Worm (Caenorhabditis elegans): Measurements from ENCODE around the gene grl-22.
A peak's percentile ranks its signal among the peaks of the same experiment; 100 is the strongest.

Gene grl-22

ce11 chrIII:5405628-5406084, 8.2 kb downstream of the grl-22 start, which contains the start of the genes W03A5.2 and Y32H12A.8:
Gene W03A5.2, plus strand, starts transcription at chrIII:5406034.
Gene Y32H12A.8, minus strand, starts transcription at chrIII:5406037.
- TF ChIP-seq skn-1 (tag; optimal IDR thresholded peaks at IDR 0.05): peak; percentile 28
- TF ChIP-seq nhr-19 (GFP tag; conservative IDR thresholded peaks at IDR 0.05): no peak
- no peak for TF ChIP-seq elt-2 (tag; optimal IDR thresholded peaks at IDR 0.05)
- TF ChIP-seq fkh-10 (GFP tag; optimal IDR thresholded peaks at IDR 0.05): no peak
- TF ChIP-seq hpl-2 (GFP tag; optimal IDR thresholded peaks at IDR 0.05): no peak
- no peak for TF ChIP-seq tbx-2 (tag; optimal IDR thresholded peaks at IDR 0.05)
- TF ChIP-seq ceh-88 (GFP tag; IDR thresholded peaks at IDR 0.05): no peak
- no peak for TF ChIP-seq lir-3 (tag; optimal IDR thresholded peaks at IDR 0.05; ENCODE audit: poor library complexity)
- TF ChIP-seq egl-27 (tag; optimal IDR thresholded peaks at IDR 0.05): no peak
- no peak for TF ChIP-seq unc-86 (tag; optimal IDR thresholded peaks at IDR 0.05)
- TF ChIP-seq hlh-17 (GFP tag; optimal IDR thresholded peaks at IDR 0.05; ENCODE audit: borderline replicate concordance): no peak
- no peak for TF ChIP-seq hlh-4 (tag; optimal IDR thresholded peaks at IDR 0.05)
- TF ChIP-seq aha-1 (tag; optimal IDR thresholded peaks at IDR 0.05): no peak
- TF ChIP-seq mdl-1 (tag; optimal IDR thresholded peaks at IDR 0.05): peak in 1 of 2 experiments; percentile 41
- no peak for TF ChIP-seq alr-1 (tag; optimal IDR thresholded peaks at IDR 0.05; ENCODE audit: borderline replicate concordance)
- TF ChIP-seq zag-1 (tag; optimal IDR thresholded peaks at IDR 0.05): no peak
- TF ChIP-seq ces-1 (GFP tag; optimal IDR thresholded peaks at IDR 0.05): no peak
- TF ChIP-seq fos-1 (tag; optimal IDR thresholded peaks at IDR 0.05): no peak
- TF ChIP-seq efl-1 (optimal IDR thresholded peaks at IDR 0.05): peak; percentile 46 to 88
- TF ChIP-seq efl-1 (GFP tag; optimal IDR thresholded peaks at IDR 0.05 in 1 of 2): peak; percentile 86 to 98
- no peak for TF ChIP-seq unc-98 (GFP tag; IDR thresholded peaks at IDR 0.05)
- TF ChIP-seq ceh-90 (tag; optimal IDR thresholded peaks at IDR 0.05): no peak
- no peak for TF ChIP-seq fkh-4 (tag; optimal IDR thresholded peaks at IDR 0.05; ENCODE audit: borderline replicate concordance)
- no peak for TF ChIP-seq efl-3 (GFP tag; optimal IDR thresholded peaks at IDR 0.05)
- TF ChIP-seq lsy-2 (tag; optimal IDR thresholded peaks at IDR 0.05): peak; percentile 9 to 79
- no peak for TF ChIP-seq nhr-90 (tag; optimal IDR thresholded peaks at IDR 0.05; ENCODE audit: poor library complexity)
- TF ChIP-seq mep-1 (tag; optimal IDR thresholded peaks at IDR 0.05): peak; percentile 11
- TF ChIP-seq ama-1 (optimal IDR thresholded peaks at IDR 0.05): no peak
- no peak for TF ChIP-seq nhr-12 (tag; optimal IDR thresholded peaks at IDR 0.05)
- no peak for TF ChIP-seq sox-4 (tag; optimal IDR thresholded peaks at IDR 0.05)
- no peak for TF ChIP-seq sptf-1 (tag; optimal IDR thresholded peaks at IDR 0.05)
- TF ChIP-seq rnt-1 (tag; optimal IDR thresholded peaks at IDR 0.05): peak; percentile 28
- no peak for TF ChIP-seq pag-3 (tag; optimal IDR thresholded peaks at IDR 0.05; ENCODE audit: borderline replicate concordance, insufficient read depth)
- TF ChIP-seq unc-130 (tag; optimal IDR thresholded peaks at IDR 0.05): no peak
- no peak for TF ChIP-seq swsn-7 (tag; optimal IDR thresholded peaks at IDR 0.05)
- TF ChIP-seq grh-1 (GFP tag; IDR thresholded peaks at IDR 0.05): no peak
- TF ChIP-seq snu-23 (GFP tag; optimal IDR thresholded peaks at IDR 0.05): no peak
- TF ChIP-seq dpl-1 (GFP tag; optimal IDR thresholded peaks at IDR 0.05): peak; percentile 76 to 88 (median 82)
- no peak for TF ChIP-seq pax-3 (tag; optimal IDR thresholded peaks at IDR 0.05)
- no peak for TF ChIP-seq lin-13 (GFP tag; optimal IDR thresholded peaks at IDR 0.05)
- TF ChIP-seq F16B12.6 (tag; optimal IDR thresholded peaks at IDR 0.05): no peak
- no peak for TF ChIP-seq snpc-4 (tag; optimal IDR thresholded peaks at IDR 0.05)
- TF ChIP-seq jun-1 (tag; optimal IDR thresholded peaks at IDR 0.05): no peak
- TF ChIP-seq blmp-1 (tag; optimal IDR thresholded peaks at IDR 0.05): peak; percentile 34
- peak; percentile 55 for TF ChIP-seq lin-15B (tag; optimal IDR thresholded peaks at IDR 0.05)
- peak; percentile 41 for TF ChIP-seq nhr-85 (tag)
- TF ChIP-seq nhr-77 (tag; optimal IDR thresholded peaks at IDR 0.05): no peak
- TF ChIP-seq ceh-63 (GFP tag; optimal IDR thresholded peaks at IDR 0.05): no peak
- TF ChIP-seq nhr-47 (tag; optimal IDR thresholded peaks at IDR 0.05): no peak
- no peak for TF ChIP-seq vab-15 (tag; optimal IDR thresholded peaks at IDR 0.05)
- no peak for TF ChIP-seq ztf-11 (tag; optimal IDR thresholded peaks at IDR 0.05)
- no peak for TF ChIP-seq xbp-1 (tag; optimal IDR thresholded peaks at IDR 0.05)
- no peak for TF ChIP-seq irx-1 (tag; optimal IDR thresholded peaks at IDR 0.05)
- TF ChIP-seq tlp-1 (tag; optimal IDR thresholded peaks at IDR 0.05): no peak

Data from whole organism, L1 larva.